Worm (Caenorhabditis elegans) whole organism, late embryonic: ENCODE results near the gene Y38A10A.7.

ENCODE experiments used
- F13H6.1 ChIP-seq: sonication (generic microtip); optimal IDR thresholded peaks from 2 replicates; lab custom pipeline; 2016; ENCODE audit warnings: missing genetic modification characterization, missing compliant biosample characterization
- K02D7.2 ChIP-seq: sonication (generic microtip); optimal IDR thresholded peaks from 2 replicates; lab custom pipeline; 2017; ENCODE audit warnings: mild to moderate bottlenecking, missing genetic modification characterization, missing compliant biosample characterization
- K09A11.1 ChIP-seq: sonication (generic microtip); optimal IDR thresholded peaks from 2 replicates; lab custom pipeline; 2017; ENCODE audit warnings: antibody characterized with exemption, mild to moderate bottlenecking, missing genetic modification characterization, missing compliant biosample characterization; ENCODE audit not compliant: insufficient read depth
- T23F11.4 ChIP-seq: fragments of 200-800 bp; sonication (Bioruptor generic); optimal IDR thresholded peaks from 2 replicates; lab custom pipeline; 2018; ENCODE audit warnings: mild to moderate bottlenecking, missing genetic modification characterization, missing compliant biosample characterization
- Y22D7AL.16 ChIP-seq: sonication (generic microtip); optimal IDR thresholded peaks from 2 replicates; lab custom pipeline; 2016; ENCODE audit warnings: missing genetic modification characterization, missing compliant biosample characterization
- ahr-1 ChIP-seq: sonication (generic microtip); optimal IDR thresholded peaks from 2 replicates; lab custom pipeline; 2016; ENCODE audit warnings: missing genetic modification characterization, missing compliant biosample characterization
- ama-1 ChIP-seq: fragments of 150-350 bp; optimal IDR thresholded peaks from 2 replicates; lab custom pipeline; 2014
- ceh-19 ChIP-seq: fragments of 200-800 bp; sonication (Bioruptor generic); optimal IDR thresholded peaks from 2 replicates; lab custom pipeline; 2018; ENCODE audit warnings: mild to moderate bottlenecking, missing genetic modification characterization, missing compliant biosample characterization
- ceh-22 ChIP-seq: sonication (generic microtip); optimal IDR thresholded peaks from 2 replicates; lab custom pipeline; 2017; ENCODE audit warnings: missing biosample characterization, missing genetic modification characterization
- ceh-24 ChIP-seq: sonication (generic microtip); optimal IDR thresholded peaks from 2 replicates; lab custom pipeline; 2016; ENCODE audit warnings: mild to moderate bottlenecking, missing genetic modification characterization, missing compliant biosample characterization
- ceh-30 ChIP-seq: fragments of 150-350 bp; optimal IDR thresholded peaks from 2 replicates; lab custom pipeline; 2014; ENCODE audit warnings: missing biosample characterization, missing genetic modification characterization
- ceh-31 ChIP-seq: sonication (generic microtip); optimal IDR thresholded peaks from 2 replicates; lab custom pipeline; 2016; ENCODE audit warnings: missing genetic modification characterization, missing compliant biosample characterization
- ceh-34 ChIP-seq: sonication (generic microtip); optimal IDR thresholded peaks from 2 replicates; lab custom pipeline; 2016; ENCODE audit warnings: mild to moderate bottlenecking, missing genetic modification characterization, missing compliant biosample characterization
- ceh-48 ChIP-seq: sonication (generic microtip); optimal IDR thresholded peaks from 2 replicates; lab custom pipeline; 2016; ENCODE audit warnings: missing genetic modification characterization, inconsistent platforms, missing compliant biosample characterization
- ceh-6 ChIP-seq: fragments of 200-800 bp; sonication (Bioruptor generic); optimal IDR thresholded peaks from 2 replicates; lab custom pipeline; 2018; ENCODE audit warnings: mild to moderate bottlenecking, missing genetic modification characterization, missing compliant biosample characterization
- che-1 ChIP-seq: sonication (generic microtip); optimal IDR thresholded peaks from 2 replicates; lab custom pipeline; 2016; ENCODE audit warnings: mild to moderate bottlenecking, missing genetic modification characterization, missing compliant biosample characterization
- dmd-4 ChIP-seq: sonication (generic microtip); optimal IDR thresholded peaks from 2 replicates; lab custom pipeline; 2016; ENCODE audit warnings: borderline replicate concordance, missing genetic modification characterization, missing compliant biosample characterization
- elt-2 ChIP-seq: sonication (generic microtip); optimal IDR thresholded peaks from 2 replicates; lab custom pipeline; 2016; ENCODE audit warnings: missing genetic modification reagents, missing genetic modification characterization, missing compliant biosample characterization
- elt-4 ChIP-seq: sonication (generic microtip); optimal IDR thresholded peaks from 2 replicates; lab custom pipeline; 2016; ENCODE audit warnings: missing genetic modification characterization, missing compliant biosample characterization
- ets-4 ChIP-seq: sonication (generic microtip); optimal IDR thresholded peaks from 2 replicates; lab custom pipeline; 2016; ENCODE audit warnings: missing genetic modification characterization, missing compliant biosample characterization
- fax-1 ChIP-seq: sonication (generic microtip); optimal IDR thresholded peaks from 2 replicates; lab custom pipeline; 2016; ENCODE audit warnings: missing genotype, missing genetic modification characterization, missing compliant biosample characterization
- fkh-10 ChIP-seq: fragments of 150-350 bp; optimal IDR thresholded peaks from 2 replicates; lab custom pipeline; 2014; ENCODE audit warnings: missing biosample characterization, missing genetic modification reagents, missing genetic modification characterization
- fkh-6 ChIP-seq: sonication (generic microtip); optimal IDR thresholded peaks from 2 replicates; lab custom pipeline; 2016; ENCODE audit warnings: missing genetic modification characterization, missing compliant biosample characterization
- hlh-15 ChIP-seq: sonication (generic microtip); optimal IDR thresholded peaks from 2 replicates; lab custom pipeline; 2016; ENCODE audit warnings: missing genetic modification characterization, missing compliant biosample characterization
- hlh-30 ChIP-seq: sonication (generic microtip); optimal IDR thresholded peaks from 2 replicates; lab custom pipeline; 2017; ENCODE audit warnings: antibody characterized with exemption, missing genetic modification characterization, missing compliant biosample characterization; ENCODE audit not compliant: insufficient read depth
- hlh-8 ChIP-seq: sonication (generic microtip); optimal IDR thresholded peaks from 2 replicates; lab custom pipeline; 2016; ENCODE audit warnings: missing genotype, missing genetic modification characterization, missing compliant biosample characterization
- lim-6 ChIP-seq: sonication (generic microtip); optimal IDR thresholded peaks from 2 replicates; lab custom pipeline; 2016; ENCODE audit warnings: missing genetic modification characterization, missing compliant biosample characterization
- mec-3 ChIP-seq: sonication (generic microtip); optimal IDR thresholded peaks from 2 replicates; lab custom pipeline; 2016; ENCODE audit warnings: borderline replicate concordance, missing genetic modification characterization, missing compliant biosample characterization
- nfya-1 ChIP-seq: sonication (generic microtip); optimal IDR thresholded peaks from 2 replicates; lab custom pipeline; 2017; ENCODE audit warnings: missing genetic modification characterization, mild to moderate bottlenecking, missing compliant biosample characterization, antibody characterized with exemption, moderate library complexity
- nhr-11 ChIP-seq: fragments of 150-350 bp; optimal IDR thresholded peaks from 2 replicates; lab custom pipeline; 2014; ENCODE audit warnings: missing biosample characterization, missing genetic modification characterization
- npax-4 ChIP-seq: sonication (generic microtip); optimal IDR thresholded peaks from 2 replicates; lab custom pipeline; 2016; ENCODE audit warnings: missing genetic modification characterization, missing compliant biosample characterization
- odd-2 ChIP-seq: sonication (generic microtip); optimal IDR thresholded peaks from 2 replicates; lab custom pipeline; 2017; ENCODE audit warnings: antibody characterized with exemption, mild to moderate bottlenecking, missing genetic modification characterization, missing compliant biosample characterization
- pag-3 ChIP-seq: sonication (generic microtip); optimal IDR thresholded peaks from 2 replicates; lab custom pipeline; 2016; ENCODE audit warnings: missing compliant biosample characterization, missing genetic modification characterization, borderline replicate concordance
- pha-2 ChIP-seq: sonication (generic microtip); optimal IDR thresholded peaks from 2 replicates; lab custom pipeline; 2017; ENCODE audit warnings: mild to moderate bottlenecking, missing genetic modification characterization, missing compliant biosample characterization
- pha-4 ChIP-seq: fragments of 150-350 bp; optimal IDR thresholded peaks from 2 replicates; lab custom pipeline; 2018; ENCODE audit warnings: missing biosample characterization, missing genetic modification reagents, missing genetic modification characterization
- pros-1 ChIP-seq: fragments of 150-350 bp; optimal IDR thresholded peaks from 2 replicates; lab custom pipeline; 2014; ENCODE audit warnings: missing biosample characterization, missing genetic modification reagents, missing genetic modification characterization
- ref-2 ChIP-seq: sonication (generic microtip); optimal IDR thresholded peaks from 2 replicates; lab custom pipeline; 2016; ENCODE audit warnings: missing genetic modification characterization, missing compliant biosample characterization
- rnt-1 ChIP-seq: sonication (generic microtip); optimal IDR thresholded peaks from 2 replicates; lab custom pipeline; 2016; ENCODE audit warnings: missing genetic modification characterization, missing compliant biosample characterization
- sdc-2 ChIP-seq: sonication (generic microtip); optimal IDR thresholded peaks from 2 replicates; lab custom pipeline; 2016; ENCODE audit warnings: missing genotype, missing genetic modification characterization, missing compliant biosample characterization
- sox-2 ChIP-seq: fragments of 200-800 bp; sonication (Bioruptor generic); IDR thresholded peaks from 2 replicates; pipeline ENCODE4 v1.3.6; 2022; ENCODE audit warnings: missing genetic modification reagents, missing genetic modification characterization, missing compliant biosample characterization
- sox-4 ChIP-seq: sonication (generic microtip); optimal IDR thresholded peaks from 2 replicates; lab custom pipeline; 2017; ENCODE audit warnings: mild to moderate bottlenecking, missing genetic modification characterization, inconsistent platforms, missing compliant biosample characterization
- syd-9 ChIP-seq: sonication (generic microtip); optimal IDR thresholded peaks from 2 replicates; lab custom pipeline; 2016; ENCODE audit warnings: mild to moderate bottlenecking, missing genetic modification characterization, moderate library complexity, missing compliant biosample characterization
- ttx-3 ChIP-seq: sonication (generic microtip); optimal IDR thresholded peaks from 2 replicates; lab custom pipeline; 2016; ENCODE audit warnings: missing genetic modification reagents, missing genetic modification characterization, missing compliant biosample characterization
- unc-3 ChIP-seq, 2 experiments: fragments of 200-800 bp in 1 of 2; sonication (Bioruptor generic) in 1 of 2; sonication (generic microtip) in 1 of 2; conservative IDR thresholded peaks in 1 of 2; optimal IDR thresholded peaks in 1 of 2; 2 replicates each; pipeline versions ENCODE4 v1.3.6 to Lab custom; 2016 to 2022; ENCODE audit warnings: missing compliant biosample characterization in 2 of 2, missing genetic modification characterization in 2 of 2, missing genetic modification reagents in 1 of 2
- unc-42 ChIP-seq: sonication (generic microtip); optimal IDR thresholded peaks from 2 replicates; lab custom pipeline; 2016; ENCODE audit warnings: missing genotype, missing genetic modification characterization, missing compliant biosample characterization
- unc-55 ChIP-seq: sonication (generic microtip); optimal IDR thresholded peaks from 2 replicates; lab custom pipeline; 2017; ENCODE audit warnings: missing biosample characterization, missing genetic modification reagents, missing genetic modification characterization

The Y38A10A.7 gene

DNA sequence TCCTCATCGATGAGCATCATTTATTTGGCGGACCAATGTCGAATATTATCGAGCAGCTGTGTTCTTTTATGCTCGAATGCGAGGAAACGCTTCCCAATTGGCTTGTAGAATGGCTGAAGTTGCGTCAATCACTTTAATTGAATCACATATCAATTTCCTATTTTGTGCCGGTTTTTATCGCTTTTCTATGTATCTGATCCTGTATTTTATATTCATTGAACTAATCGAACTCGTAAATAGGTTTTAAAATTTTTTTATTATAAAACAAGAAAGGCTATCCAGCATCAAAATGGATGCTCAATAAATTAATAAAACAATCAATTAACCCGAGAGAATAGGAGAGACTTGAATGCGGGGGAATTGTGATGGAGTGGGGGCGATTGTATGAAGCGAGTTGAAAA, 2.8 kb downstream of the Y38A10A.7 start:
- TF ChIP-seq elt-2: peak; percentile 28
- TF ChIP-seq ceh-22 (tag; lab: Kevin White, UChicago): no peak
- TF ChIP-seq ama-1: peak; percentile 93
- no peak for TF ChIP-seq che-1 (tag; lab: Kevin White, UChicago)
- TF ChIP-seq ref-2 (tag; lab: Kevin White, UChicago): no peak
- peak; percentile 1 for TF ChIP-seq syd-9
- TF ChIP-seq pha-2 (tag; lab: Kevin White, UChicago): peak; percentile 16
- peak; percentile 16 for TF ChIP-seq unc-42 (tag; lab: Kevin White, UChicago)

DNA sequence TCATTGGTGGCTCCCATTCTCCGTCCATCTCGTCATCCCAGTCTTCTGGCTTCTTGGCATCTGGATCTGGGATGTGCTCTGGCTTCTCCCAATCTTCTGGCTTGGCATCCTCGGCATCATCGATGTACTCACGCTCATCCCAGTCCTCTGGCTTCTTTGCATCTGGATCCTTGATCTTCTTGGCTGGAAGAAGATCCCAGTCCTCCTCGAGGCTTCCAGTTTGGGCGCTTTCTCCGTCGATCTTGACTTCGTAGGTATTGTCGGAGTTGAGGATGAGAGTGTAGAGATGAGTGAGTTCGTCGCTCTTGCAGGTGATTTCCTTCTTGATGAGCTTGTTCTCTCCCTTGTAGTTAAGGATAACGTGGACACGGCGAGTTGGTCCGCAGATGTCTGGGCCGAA, 3.6 kb downstream of the Y38A10A.7 start:
- TF ChIP-seq hlh-8 (tag; lab: Kevin White, UChicago): no peak
- TF ChIP-seq fax-1 (tag; lab: Kevin White, UChicago): no peak
- no peak for TF ChIP-seq ttx-3
- TF ChIP-seq mec-3 (tag; lab: Kevin White, UChicago): no peak
- no peak for TF ChIP-seq sdc-2 (tag; lab: Kevin White, UChicago)
- no peak for TF ChIP-seq F13H6.1 (tag; lab: Kevin White, UChicago)
- TF ChIP-seq rnt-1: no peak
- TF ChIP-seq ceh-30: no peak
- no peak for TF ChIP-seq che-1 (tag; lab: Kevin White, UChicago)
- no peak for TF ChIP-seq ceh-31
- no peak for TF ChIP-seq pag-3 (tag; lab: Kevin White, UChicago)
- TF ChIP-seq fkh-6 (tag; lab: Kevin White, UChicago): no peak
- no peak for TF ChIP-seq ceh-34 (tag; lab: Kevin White, UChicago)
- TF ChIP-seq unc-3 (GFP tag; conservative IDR thresholded peaks at IDR 0.05; lab: Robert Waterston, UW): no peak
- TF ChIP-seq unc-3 (tag; optimal IDR thresholded peaks at IDR 0.05; lab: Kevin White, UChicago): no peak
- TF ChIP-seq ceh-48 (tag; lab: Kevin White, UChicago): no peak
- TF ChIP-seq fkh-10: no peak
- no peak for TF ChIP-seq ceh-22 (tag; lab: Kevin White, UChicago)
- no peak for TF ChIP-seq unc-42 (tag; lab: Kevin White, UChicago)

ce11 chrV:6100492-6101004, 4.6 kb downstream of the Y38A10A.7 start, which contains the start of gene crt-1:
TSS of gene crt-1 (minus strand) at chrV:6100542.
- TF ChIP-seq elt-4 (no peak), lim-6 (no peak), sox-4 (tag; lab: Kevin White, UChicago) (no peak), ceh-6 (no peak), odd-2 (tag; lab: Kevin White, UChicago) (no peak), K02D7.2 (tag; lab: Kevin White, UChicago) (no peak), pha-4 (no peak), sox-2 (peak; percentile 39; the same call in 1 of the 2 replicates), ceh-19 (GFP tag; lab: Kevin White, UChicago) (no peak), ceh-34 (tag; lab: Kevin White, UChicago) (peak; percentile 56), syd-9 (no peak), ets-4 (peak; percentile 3), fax-1 (tag; lab: Kevin White, UChicago) (no peak), K09A11.1 (tag; lab: Kevin White, UChicago) (no peak), Y22D7AL.16 (tag; lab: Kevin White, UChicago) (no peak), unc-3 (GFP tag; conservative IDR thresholded peaks at IDR 0.05; lab: Robert Waterston, UW) (no peak), unc-3 (tag; optimal IDR thresholded peaks at IDR 0.05; lab: Kevin White, UChicago) (no peak), hlh-8 (tag; lab: Kevin White, UChicago) (no peak), ceh-24 (tag; lab: Kevin White, UChicago) (no peak), ceh-22 (tag; lab: Kevin White, UChicago) (no peak), pag-3 (tag; lab: Kevin White, UChicago) (no peak), nfya-1 (tag; lab: Kevin White, UChicago) (peak; percentile 100), nhr-11 (no peak), unc-55 (GFP tag; lab: Kevin White, UChicago) (peak; percentile 83), elt-2 (peak; percentile 79), che-1 (tag; lab: Kevin White, UChicago) (no peak), fkh-6 (tag; lab: Kevin White, UChicago) (no peak), npax-4 (tag; lab: Kevin White, UChicago) (no peak), fkh-10 (no peak), T23F11.4 (no peak), sdc-2 (tag; lab: Kevin White, UChicago) (peak; percentile 15), ahr-1 (tag; lab: Kevin White, UChicago) (no peak), hlh-30 (tag; lab: Kevin White, UChicago) (peak; percentile 75), hlh-15 (tag; lab: Kevin White, UChicago) (no peak), pros-1 (peak; percentile 52), dmd-4 (tag; lab: Kevin White, UChicago) (no peak)
